Fruit fly (Drosophila melanogaster): Measurements from ENCODE around the gene Tsp66E.

- no peak for TF ChIP-seq her (GFP tag; optimal IDR thresholded peaks at IDR 0.05)
- TF ChIP-seq CG14965 (GFP tag; optimal IDR thresholded peaks at IDR 0.05; ENCODE audit: borderline replicate concordance), result no peak
- TF ChIP-seq CG6765 (GFP tag; optimal IDR thresholded peaks at IDR 0.05), result no peak
- TF ChIP-seq CG18262 (tag; optimal IDR thresholded peaks at IDR 0.05), result no peak
- TF ChIP-seq MBD-R2 (GFP tag; IDR thresholded peaks at IDR 0.05), result no peak
- no peak for TF ChIP-seq nom (GFP tag; optimal IDR thresholded peaks at IDR 0.05)
- no peak for TF ChIP-seq Gsc (GFP tag; IDR thresholded peaks at IDR 0.05)
- TF ChIP-seq Abd-B (GFP tag; optimal IDR thresholded peaks at IDR 0.05), result no peak
- TF ChIP-seq tgo (GFP tag; IDR thresholded peaks at IDR 0.05), result no peak
- TF ChIP-seq CG7928 (GFP tag; optimal IDR thresholded peaks at IDR 0.05), result no peak
- TF ChIP-seq da (GFP tag; optimal IDR thresholded peaks at IDR 0.05), result no peak
- TF ChIP-seq Meics (GFP tag; optimal IDR thresholded peaks at IDR 0.05), result no peak
- no peak for TF ChIP-seq E2f2 (GFP tag; IDR thresholded peaks at IDR 0.05)
Observed at dm6 chr3L:8905100-8905499, 7.2 kb upstream of the Tsp66E start, which contains the start of gene TrpA1.
